Worm (Caenorhabditis elegans): Measurements from ENCODE around the gene unc-8.

The unc-8 gene

DNA sequence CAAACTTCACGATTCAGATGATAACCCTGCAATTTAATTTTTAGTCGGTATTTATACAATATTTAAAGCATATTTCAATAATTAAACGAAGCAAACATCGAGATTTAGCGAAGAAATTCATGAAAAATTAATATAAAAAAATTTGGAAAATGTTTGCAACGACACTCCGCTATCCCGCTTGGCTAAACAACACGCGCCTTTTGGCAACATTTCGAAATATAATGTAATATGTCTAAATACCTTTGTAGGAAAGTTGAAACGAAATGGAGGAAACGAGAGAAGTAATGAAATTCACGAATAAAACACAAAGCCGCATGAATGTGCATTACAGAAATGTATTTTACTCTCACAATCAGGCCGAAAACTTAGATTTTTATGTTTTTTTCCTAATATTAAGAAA, 31.2 kb upstream of the unc-8 start, which contains the start of gene rpc-1:
Gene rpc-1 (minus strand): TSS at position 26 of the 400 bp plus-strand sequence.
- no peak for TF ChIP-seq flt-1 (GFP tag; IDR thresholded peaks at IDR 0.05)
- TF ChIP-seq tbx-37 (GFP tag; conservative IDR thresholded peaks at IDR 0.05): no peak
- TF ChIP-seq F13C5.2 (tag; optimal IDR thresholded peaks at IDR 0.05): peak; percentile 3
- no peak for TF ChIP-seq hmbx-1 (tag; optimal IDR thresholded peaks at IDR 0.05)
- no peak for TF ChIP-seq ama-1 (optimal IDR thresholded peaks at IDR 0.05)
- no peak for TF ChIP-seq tbx-11 (GFP tag; IDR thresholded peaks at IDR 0.05)
- no peak for TF ChIP-seq aly-1 (tag; optimal IDR thresholded peaks at IDR 0.05)

DNA sequence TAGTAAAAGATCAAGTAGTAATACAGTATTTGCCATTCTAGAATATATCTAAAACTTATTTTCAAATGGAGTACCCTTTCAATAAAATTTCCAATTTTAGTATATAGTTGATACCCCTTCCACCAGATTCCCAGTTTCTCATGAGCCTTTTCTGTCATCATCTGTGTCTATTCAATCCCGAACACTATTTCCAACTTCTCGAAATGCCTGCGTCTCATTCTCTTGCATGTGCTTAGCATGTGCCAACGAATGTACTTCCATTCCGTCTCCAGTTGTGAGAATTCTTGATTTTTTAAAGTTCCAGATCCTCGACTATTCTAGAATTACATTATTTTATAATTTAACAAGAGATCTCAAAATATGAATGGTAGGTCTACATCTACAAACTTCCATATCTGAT, 30.4 kb upstream of the unc-8 start, which contains the start of gene C42D4.18:
Gene C42D4.18 (plus strand): TSS at position 231 of the 400 bp plus-strand sequence.
- TF ChIP-seq ets-7 (tag; optimal IDR thresholded peaks at IDR 0.05): no peak
- TF ChIP-seq tbx-11 (GFP tag; IDR thresholded peaks at IDR 0.05): no peak
- TF ChIP-seq scrt-1 (GFP tag; IDR thresholded peaks at IDR 0.05): no peak
- no peak for TF ChIP-seq tra-4 (tag; optimal IDR thresholded peaks at IDR 0.05)
- no peak for TF ChIP-seq hmbx-1 (tag; optimal IDR thresholded peaks at IDR 0.05)
- TF ChIP-seq B0310.2 (tag; optimal IDR thresholded peaks at IDR 0.05): no peak
- TF ChIP-seq ceh-36 (tag; optimal IDR thresholded peaks at IDR 0.05): no peak
- no peak for TF ChIP-seq ama-1 (optimal IDR thresholded peaks at IDR 0.05)
- TF ChIP-seq F13C5.2 (tag; optimal IDR thresholded peaks at IDR 0.05): no peak
- TF ChIP-seq tbx-37 (GFP tag; conservative IDR thresholded peaks at IDR 0.05): no peak
- no peak for TF ChIP-seq hnd-1 (tag; optimal IDR thresholded peaks at IDR 0.05)
- TF ChIP-seq pes-1 (GFP tag; IDR thresholded peaks at IDR 0.05): no peak

DNA sequence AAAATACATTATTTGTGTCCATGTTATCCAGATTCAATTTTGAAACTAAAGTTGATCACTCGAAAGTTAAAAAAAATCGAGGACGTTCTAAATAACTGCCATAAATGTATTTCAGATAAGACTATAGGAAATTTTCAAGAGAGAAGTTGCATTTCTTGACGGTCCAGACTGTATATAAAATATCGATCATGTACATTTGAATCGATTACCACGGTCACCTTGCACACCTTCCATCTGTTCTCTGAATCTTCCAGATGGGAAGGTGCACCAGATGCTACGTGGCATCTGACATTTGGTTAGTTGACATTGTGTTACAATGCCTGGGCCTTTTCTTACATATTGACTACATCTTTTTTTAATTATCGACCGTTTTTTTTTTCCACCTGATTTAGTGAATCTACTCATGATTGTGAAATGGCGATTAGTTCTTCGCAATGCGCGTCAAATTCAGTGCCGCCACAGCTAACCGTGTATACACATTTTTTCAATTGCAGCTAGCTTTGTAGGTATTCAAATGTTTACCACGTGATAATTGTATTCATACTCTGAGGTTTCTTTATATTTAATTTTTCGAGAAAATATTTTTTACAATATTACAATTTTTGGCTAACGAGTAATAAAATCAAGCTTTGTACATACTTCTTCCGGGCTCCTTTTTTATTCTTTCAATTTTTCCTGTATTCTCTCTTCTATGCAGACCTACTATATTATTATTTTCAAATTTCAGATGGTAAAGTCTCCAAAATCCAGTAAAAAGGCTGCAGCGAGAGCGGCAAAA, 28.8 kb upstream of the unc-8 start, which contains the start of gene skr-16:
Gene skr-16 (plus strand): TSS at position 728 of the 778 bp plus-strand sequence.
- TF ChIP-seq flt-1 (GFP tag; IDR thresholded peaks at IDR 0.05) (no peak), aly-1 (tag; optimal IDR thresholded peaks at IDR 0.05) (no peak), ets-7 (tag; optimal IDR thresholded peaks at IDR 0.05) (no peak), ama-1 (optimal IDR thresholded peaks at IDR 0.05) (no peak), B0310.2 (tag; optimal IDR thresholded peaks at IDR 0.05) (no peak), ceh-36 (tag; optimal IDR thresholded peaks at IDR 0.05) (no peak), pes-1 (GFP tag; IDR thresholded peaks at IDR 0.05) (no peak), tbx-11 (GFP tag; IDR thresholded peaks at IDR 0.05) (no peak), sea-1 (GFP tag; conservative IDR thresholded peaks at IDR 0.05) (no peak), hmbx-1 (tag; optimal IDR thresholded peaks at IDR 0.05) (no peak), ceh-13 (GFP tag; optimal IDR thresholded peaks at IDR 0.05) (no peak), hmg-4 (GFP tag; optimal IDR thresholded peaks at IDR 0.05) (no peak), hnd-1 (tag; optimal IDR thresholded peaks at IDR 0.05) (no peak), scrt-1 (GFP tag; IDR thresholded peaks at IDR 0.05) (no peak), tra-4 (tag; optimal IDR thresholded peaks at IDR 0.05) (no peak), tbx-37 (GFP tag; conservative IDR thresholded peaks at IDR 0.05) (no peak), F13C5.2 (tag; optimal IDR thresholded peaks at IDR 0.05) (no peak)

DNA sequence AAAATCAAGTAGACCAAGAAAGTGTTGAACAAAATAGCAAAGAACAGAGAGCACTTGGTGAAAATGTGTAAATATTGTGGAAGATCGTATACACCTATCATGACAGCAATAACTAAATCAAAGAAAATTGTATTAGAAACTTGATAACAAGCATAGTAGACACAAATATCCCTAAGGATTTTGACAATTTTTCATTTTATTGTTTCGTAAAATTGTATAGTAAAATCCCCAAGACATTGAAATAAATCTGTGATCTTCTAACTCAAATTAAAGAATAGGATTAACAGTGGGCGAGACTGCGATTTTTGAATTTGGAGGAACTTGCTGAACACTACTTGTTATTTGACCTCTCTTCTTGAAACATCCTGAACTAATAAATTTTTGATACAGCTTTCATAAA, 25.7 kb upstream of the unc-8 start, which contains the start of gene str-220:
Gene str-220 (minus strand): TSS at position 101 of the 400 bp plus-strand sequence.
- no peak for TF ChIP-seq hmg-4 (GFP tag; optimal IDR thresholded peaks at IDR 0.05)
- no peak for TF ChIP-seq flt-1 (GFP tag; IDR thresholded peaks at IDR 0.05)
- no peak for TF ChIP-seq hnd-1 (tag; optimal IDR thresholded peaks at IDR 0.05)
- TF ChIP-seq pes-1 (GFP tag; IDR thresholded peaks at IDR 0.05): no peak
- no peak for TF ChIP-seq ceh-13 (GFP tag; optimal IDR thresholded peaks at IDR 0.05)
- TF ChIP-seq hmbx-1 (tag; optimal IDR thresholded peaks at IDR 0.05): no peak
- TF ChIP-seq F13C5.2 (tag; optimal IDR thresholded peaks at IDR 0.05): no peak
- no peak for TF ChIP-seq ama-1 (optimal IDR thresholded peaks at IDR 0.05)
- TF ChIP-seq aly-1 (tag; optimal IDR thresholded peaks at IDR 0.05): no peak
- TF ChIP-seq ceh-36 (tag; optimal IDR thresholded peaks at IDR 0.05): no peak
- no peak for TF ChIP-seq tbx-11 (GFP tag; IDR thresholded peaks at IDR 0.05)
- TF ChIP-seq tra-4 (tag; optimal IDR thresholded peaks at IDR 0.05): no peak
- no peak for TF ChIP-seq tbx-37 (GFP tag; conservative IDR thresholded peaks at IDR 0.05)
- no peak for TF ChIP-seq scrt-1 (GFP tag; IDR thresholded peaks at IDR 0.05)
- TF ChIP-seq ets-7 (tag; optimal IDR thresholded peaks at IDR 0.05): no peak
- no peak for TF ChIP-seq B0310.2 (tag; optimal IDR thresholded peaks at IDR 0.05)
- TF ChIP-seq sea-1 (GFP tag; conservative IDR thresholded peaks at IDR 0.05): no peak

DNA sequence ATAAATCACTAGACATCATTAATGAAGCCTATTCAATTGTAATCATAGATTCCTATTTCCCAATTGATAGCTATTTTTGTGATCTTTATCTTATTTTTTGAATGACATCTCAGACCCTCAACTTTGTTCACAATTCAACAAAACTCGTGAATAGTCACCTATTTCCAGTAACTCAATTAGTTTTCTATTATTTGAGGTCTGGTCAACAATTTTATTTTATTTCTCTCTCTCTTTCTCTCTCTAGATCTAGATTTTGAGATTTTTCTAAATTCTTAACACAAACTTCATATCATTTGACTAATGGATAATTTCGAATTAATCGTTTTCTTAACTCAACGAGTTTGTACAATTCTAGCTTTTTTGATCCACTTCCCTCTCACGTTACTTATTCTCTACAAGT, 23.5 kb upstream of the unc-8 start, which contains the start of gene str-1:
Gene str-1 (plus strand): TSS at position 301 of the 400 bp plus-strand sequence.
- TF ChIP-seq hmbx-1 (tag; optimal IDR thresholded peaks at IDR 0.05) (no peak), scrt-1 (GFP tag; IDR thresholded peaks at IDR 0.05) (no peak), F13C5.2 (tag; optimal IDR thresholded peaks at IDR 0.05) (no peak), ama-1 (optimal IDR thresholded peaks at IDR 0.05) (no peak), flt-1 (GFP tag; IDR thresholded peaks at IDR 0.05) (no peak), tbx-37 (GFP tag; conservative IDR thresholded peaks at IDR 0.05) (no peak), tra-4 (tag; optimal IDR thresholded peaks at IDR 0.05) (no peak), ceh-36 (tag; optimal IDR thresholded peaks at IDR 0.05) (no peak), pes-1 (GFP tag; IDR thresholded peaks at IDR 0.05) (no peak), sea-1 (GFP tag; conservative IDR thresholded peaks at IDR 0.05) (no peak), B0310.2 (tag; optimal IDR thresholded peaks at IDR 0.05) (no peak)

DNA sequence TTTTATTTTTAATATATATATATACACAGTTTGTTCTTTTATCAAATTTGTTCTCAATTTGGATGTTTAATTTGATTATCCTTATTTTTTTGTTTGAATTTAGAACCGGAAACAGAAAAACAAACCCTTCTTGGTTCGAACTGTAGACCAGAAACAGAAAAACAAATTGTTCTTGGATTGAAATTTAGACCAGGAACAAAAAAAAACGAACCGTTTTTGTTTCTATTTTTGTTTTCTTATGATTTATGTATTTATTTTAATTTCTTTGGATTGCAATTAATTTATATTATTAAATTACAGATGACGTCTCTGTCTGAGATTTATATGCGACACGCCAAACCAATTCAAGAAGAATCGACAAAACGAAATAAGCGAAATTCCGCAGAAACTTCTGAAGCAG, 21.6 kb upstream of the unc-8 start, which contains the start of gene C42D4.19:
Gene C42D4.19 (plus strand): TSS at position 301 of the 400 bp plus-strand sequence.
- no peak for TF ChIP-seq hnd-1 (tag; optimal IDR thresholded peaks at IDR 0.05)
- no peak for TF ChIP-seq B0310.2 (tag; optimal IDR thresholded peaks at IDR 0.05)
- TF ChIP-seq sea-1 (GFP tag; conservative IDR thresholded peaks at IDR 0.05): no peak
- no peak for TF ChIP-seq aly-1 (tag; optimal IDR thresholded peaks at IDR 0.05)
- TF ChIP-seq ceh-36 (tag; optimal IDR thresholded peaks at IDR 0.05): no peak
- TF ChIP-seq ceh-13 (GFP tag; optimal IDR thresholded peaks at IDR 0.05): no peak
- TF ChIP-seq F13C5.2 (tag; optimal IDR thresholded peaks at IDR 0.05): no peak

DNA sequence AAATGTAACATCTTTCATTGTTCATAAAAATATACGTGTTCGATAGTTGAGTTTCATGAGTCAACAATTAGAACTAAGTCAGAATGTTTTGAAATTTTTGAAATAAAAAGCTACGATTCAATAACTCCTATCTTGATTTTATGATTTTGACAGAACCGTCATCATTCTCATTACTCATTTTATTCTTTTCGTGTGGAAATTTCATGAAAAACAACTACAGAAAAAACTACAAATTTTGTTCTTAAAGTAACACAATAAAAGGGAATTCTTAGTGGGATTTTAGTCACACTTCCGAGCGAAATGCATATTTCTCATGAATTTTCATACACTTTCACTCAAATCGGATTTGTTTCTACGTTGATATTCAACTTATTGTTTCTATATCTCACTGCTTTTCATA, 20.1 kb upstream of the unc-8 start, which contains the start of gene str-44:
Gene str-44 (plus strand): TSS at position 301 of the 400 bp plus-strand sequence.
- no peak for TF ChIP-seq tra-4 (tag; optimal IDR thresholded peaks at IDR 0.05)
- TF ChIP-seq aly-1 (tag; optimal IDR thresholded peaks at IDR 0.05): no peak
- no peak for TF ChIP-seq tbx-11 (GFP tag; IDR thresholded peaks at IDR 0.05)
- no peak for TF ChIP-seq tbx-37 (GFP tag; conservative IDR thresholded peaks at IDR 0.05)
- TF ChIP-seq hmbx-1 (tag; optimal IDR thresholded peaks at IDR 0.05): no peak
- TF ChIP-seq sea-1 (GFP tag; conservative IDR thresholded peaks at IDR 0.05): no peak
- TF ChIP-seq ceh-13 (GFP tag; optimal IDR thresholded peaks at IDR 0.05): no peak
- no peak for TF ChIP-seq F13C5.2 (tag; optimal IDR thresholded peaks at IDR 0.05)
- TF ChIP-seq hnd-1 (tag; optimal IDR thresholded peaks at IDR 0.05): no peak
- no peak for TF ChIP-seq B0310.2 (tag; optimal IDR thresholded peaks at IDR 0.05)
- no peak for TF ChIP-seq ets-7 (tag; optimal IDR thresholded peaks at IDR 0.05)
- no peak for TF ChIP-seq ceh-36 (tag; optimal IDR thresholded peaks at IDR 0.05)
- no peak for TF ChIP-seq hmg-4 (GFP tag; optimal IDR thresholded peaks at IDR 0.05)
- no peak for TF ChIP-seq ama-1 (optimal IDR thresholded peaks at IDR 0.05)
- TF ChIP-seq flt-1 (GFP tag; IDR thresholded peaks at IDR 0.05): no peak
